Worm (Caenorhabditis elegans) whole organism, mixed stage, embryonic: Measurements from ENCODE around the gene C50F4.10.

Source experiments
- elt-1 ChIP-seq: sonication (generic microtip); optimal IDR thresholded peaks from 2 replicates; lab custom pipeline; 2017; ENCODE audit warnings: missing genetic modification characterization, mild to moderate bottlenecking, missing compliant biosample characterization, antibody characterized with exemption, moderate library complexity, borderline replicate concordance; ENCODE audit not compliant: insufficient read depth
- mep-1 ChIP-seq: fragments of 150-350 bp; optimal IDR thresholded peaks from 2 replicates; lab custom pipeline; 2017; ENCODE audit warnings: missing biosample characterization, missing genetic modification reagents, missing genetic modification characterization, inconsistent platforms
- nhr-12 ChIP-seq: fragments of 150-350 bp; optimal IDR thresholded peaks from 2 replicates; lab custom pipeline; 2014; ENCODE audit warnings: missing biosample characterization, missing genetic modification characterization
- nhr-237 ChIP-seq: fragments of 150-350 bp; optimal IDR thresholded peaks from 2 replicates; lab custom pipeline; 2014; ENCODE audit warnings: missing biosample characterization, missing genetic modification characterization
- nhr-28 ChIP-seq: fragments of 150-350 bp; optimal IDR thresholded peaks from 2 replicates; lab custom pipeline; 2014; ENCODE audit warnings: missing biosample characterization, missing genetic modification characterization
- pha-4 ChIP-seq: fragments of 150-350 bp; optimal IDR thresholded peaks from 2 replicates; lab custom pipeline; 2018; ENCODE audit warnings: missing biosample characterization, missing genetic modification reagents, missing genetic modification characterization
- unc-39 ChIP-seq: fragments of 150-350 bp; optimal IDR thresholded peaks from 2 replicates; lab custom pipeline; 2014; ENCODE audit warnings: missing biosample characterization, missing genetic modification characterization
- unc-62 ChIP-seq: fragments of 150-350 bp; optimal IDR thresholded peaks from 2 replicates; lab custom pipeline; 2014; ENCODE audit warnings: missing biosample characterization, missing genetic modification reagents, missing genetic modification characterization

ce11 chrV:9556668-9557067 lies 25.3 kb upstream of the C50F4.10 start:
- no peak for TF ChIP-seq nhr-237 (tag; lab: Kevin White, UChicago)
- no peak for TF ChIP-seq elt-1 (tag; lab: Kevin White, UChicago)
- no peak for TF ChIP-seq unc-39 (tag; lab: Kevin White, UChicago)
- no peak for TF ChIP-seq pha-4 (tag; lab: Kevin White, UChicago)
- no peak for TF ChIP-seq nhr-28 (tag; lab: Kevin White, UChicago)
- TF ChIP-seq mep-1 (tag; lab: Kevin White, UChicago) = no peak
- TF ChIP-seq unc-62 = no peak
- no peak for TF ChIP-seq nhr-12 (tag; lab: Kevin White, UChicago)
